Worm (Caenorhabditis elegans) whole organism, L2 larva: Measurements from ENCODE around the gene twk-9.

Experiments used
- C34F6.9 ChIP-seq: fragments of 150-350 bp; optimal IDR thresholded peaks from 2 replicates; lab custom pipeline; 2014; ENCODE audit warnings: missing biosample characterization, missing genetic modification characterization
- F13H6.1 ChIP-seq: sonication (generic microtip); optimal IDR thresholded peaks from 2 replicates; lab custom pipeline; 2016; ENCODE audit warnings: missing genetic modification characterization, missing compliant biosample characterization
- alr-1 ChIP-seq: fragments of 150-350 bp; optimal IDR thresholded peaks from 2 replicates; lab custom pipeline; 2014; ENCODE audit warnings: missing biosample characterization, missing genetic modification characterization
- blmp-1 ChIP-seq: sonication (generic microtip); optimal IDR thresholded peaks from 2 replicates; lab custom pipeline; 2017; ENCODE audit warnings: missing genetic modification characterization, mild to moderate bottlenecking, missing compliant biosample characterization, antibody characterized with exemption, moderate library complexity; ENCODE audit not compliant: insufficient read depth
- ceh-82 ChIP-seq: fragments of 150-350 bp; optimal IDR thresholded peaks from 2 replicates; lab custom pipeline; 2014; ENCODE audit warnings: missing biosample characterization, missing genetic modification characterization
- crh-2 ChIP-seq: sonication (generic microtip); optimal IDR thresholded peaks from 2 replicates; lab custom pipeline; 2017; ENCODE audit warnings: missing biosample characterization, missing genetic modification characterization
- dmd-4 ChIP-seq: sonication (generic microtip); optimal IDR thresholded peaks from 2 replicates; lab custom pipeline; 2017; ENCODE audit warnings: missing biosample characterization, missing genetic modification characterization
- egl-27 ChIP-seq: sonication (generic microtip); optimal IDR thresholded peaks from 3 replicates; lab custom pipeline; 2017; ENCODE audit warnings: missing biosample characterization, missing genetic modification reagents, missing genetic modification characterization
- elt-1 ChIP-seq: fragments of 150-350 bp; optimal IDR thresholded peaks from 2 replicates; lab custom pipeline; 2014; ENCODE audit warnings: missing biosample characterization, missing genetic modification characterization
- elt-3 ChIP-seq: sonication (generic microtip); optimal IDR thresholded peaks from 2 replicates; lab custom pipeline; 2017; ENCODE audit warnings: missing biosample characterization, missing genetic modification characterization
- fos-1 ChIP-seq: fragments of 150-350 bp; optimal IDR thresholded peaks from 2 replicates; lab custom pipeline; 2014; ENCODE audit warnings: missing biosample characterization, missing genetic modification characterization
- gmeb-1 ChIP-seq: fragments of 150-350 bp; optimal IDR thresholded peaks from 2 replicates; lab custom pipeline; 2014; ENCODE audit warnings: missing biosample characterization, missing genetic modification characterization
- lin-11 ChIP-seq: fragments of 150-350 bp; sonication (generic microtip); optimal IDR thresholded peaks from 2 replicates; lab custom pipeline; 2014; ENCODE audit warnings: missing biosample characterization, missing genetic modification characterization, inconsistent platforms, mixed read lengths
- lin-13 ChIP-seq: fragments of 150-350 bp; optimal IDR thresholded peaks from 2 replicates; lab custom pipeline; 2014; ENCODE audit warnings: missing biosample characterization, missing genetic modification reagents, missing genetic modification characterization
- lin-39 ChIP-seq: fragments of 150-350 bp; optimal IDR thresholded peaks from 2 replicates; lab custom pipeline; 2014; ENCODE audit warnings: missing biosample characterization, missing genetic modification reagents, missing genetic modification characterization
- mab-5 ChIP-seq: fragments of 150-350 bp; optimal IDR thresholded peaks from 2 replicates; lab custom pipeline; 2014; ENCODE audit warnings: missing biosample characterization, missing genetic modification characterization
- mbf-1 ChIP-seq: sonication (generic microtip); optimal IDR thresholded peaks from 2 replicates; lab custom pipeline; 2017; ENCODE audit warnings: missing biosample characterization, missing genetic modification characterization
- nhr-10 ChIP-seq: sonication (generic microtip); optimal IDR thresholded peaks from 2 replicates; lab custom pipeline; 2017; ENCODE audit warnings: missing biosample characterization, missing genetic modification characterization
- nhr-11 ChIP-seq: fragments of 150-350 bp; optimal IDR thresholded peaks from 2 replicates; lab custom pipeline; 2014; ENCODE audit warnings: missing biosample characterization, missing genetic modification characterization
- nhr-12 ChIP-seq: fragments of 150-350 bp; optimal IDR thresholded peaks from 2 replicates; lab custom pipeline; 2014; ENCODE audit warnings: missing biosample characterization, missing genetic modification characterization
- nhr-21 ChIP-seq: fragments of 150-350 bp; optimal IDR thresholded peaks from 2 replicates; lab custom pipeline; 2014; ENCODE audit warnings: missing biosample characterization, missing genetic modification characterization
- nhr-23 ChIP-seq: fragments of 150-350 bp; optimal IDR thresholded peaks from 2 replicates; lab custom pipeline; 2014; ENCODE audit warnings: missing biosample characterization, missing genetic modification reagents, missing genetic modification characterization
- nhr-237 ChIP-seq: fragments of 150-350 bp; optimal IDR thresholded peaks from 2 replicates; lab custom pipeline; 2014; ENCODE audit warnings: missing biosample characterization, missing genetic modification characterization
- nhr-25 ChIP-seq: fragments of 150-350 bp; sonication (generic microtip); optimal IDR thresholded peaks from 3 replicates; lab custom pipeline; 2014; ENCODE audit warnings: missing biosample characterization, missing genetic modification characterization
- nhr-77 ChIP-seq: fragments of 150-350 bp; optimal IDR thresholded peaks from 2 replicates; lab custom pipeline; 2014; ENCODE audit warnings: missing biosample characterization, missing genetic modification characterization
- peb-1 ChIP-seq: fragments of 150-350 bp; optimal IDR thresholded peaks from 2 replicates; lab custom pipeline; 2014; ENCODE audit warnings: missing biosample characterization, missing genetic modification characterization
- sem-4 ChIP-seq: fragments of 150-350 bp; optimal IDR thresholded peaks from 2 replicates; lab custom pipeline; 2014; ENCODE audit warnings: missing biosample characterization, missing genetic modification reagents, missing genetic modification characterization
- skn-1 ChIP-seq: sonication (generic microtip); optimal IDR thresholded peaks from 2 replicates; lab custom pipeline; 2017; ENCODE audit warnings: missing biosample characterization, missing genetic modification characterization
- sma-9 ChIP-seq, 2 experiments: fragments of 150-350 bp in 1 of 2; sonication (generic microtip) in 1 of 2; optimal IDR thresholded peaks; 2 replicates each; lab custom pipeline; 2014 to 2016; ENCODE audit warnings: missing genetic modification characterization in 2 of 2, mild to moderate bottlenecking in 1 of 2, missing biosample characterization in 1 of 2, missing compliant biosample characterization in 1 of 2, missing genetic modification reagents in 1 of 2, moderate library complexity in 1 of 2
- unc-62 ChIP-seq: fragments of 150-350 bp; optimal IDR thresholded peaks from 2 replicates; lab custom pipeline; 2014; ENCODE audit warnings: missing biosample characterization, missing genetic modification reagents, missing genetic modification characterization
- zag-1 ChIP-seq: fragments of 150-350 bp; optimal IDR thresholded peaks from 2 replicates; lab custom pipeline; 2014; ENCODE audit warnings: missing biosample characterization, missing genetic modification characterization
- ztf-1 ChIP-seq: fragments of 200-800 bp; sonication (Bioruptor generic); conservative IDR thresholded peaks from 2 replicates; pipeline ENCODE4 v1.3.6; 2022; ENCODE audit warnings: missing genetic modification characterization, missing compliant biosample characterization
- ztf-11 ChIP-seq: sonication (generic microtip); optimal IDR thresholded peaks from 2 replicates; lab custom pipeline; 2017; ENCODE audit warnings: missing biosample characterization, missing genetic modification characterization
- ztf-4 ChIP-seq: fragments of 150-350 bp; optimal IDR thresholded peaks from 2 replicates; lab custom pipeline; 2014; ENCODE audit warnings: missing biosample characterization, missing genetic modification characterization

The twk-9 gene

ce11 chrIV:9677226-9677992 lies 15.6 kb upstream of the twk-9 start (continued):
- TF ChIP-seq nhr-23 (tag; lab: Kevin White, UChicago): no peak

ce11 chrIV:9678007-9678406 lies 15.0 kb upstream of the twk-9 start:
- TF ChIP-seq elt-3 (tag; lab: Kevin White, UChicago) (no peak), sma-9 (GFP tag; optimal IDR thresholded peaks at IDR 0.05; lab: Kevin White, UChicago) (no peak), sma-9 (tag; optimal IDR thresholded peaks at IDR 0.05; lab: Kevin White, UChicago) (no peak), nhr-25 (tag; lab: Kevin White, UChicago) (no peak), zag-1 (tag; lab: Kevin White, UChicago) (no peak), mbf-1 (tag; lab: Kevin White, UChicago) (no peak), nhr-10 (tag; lab: Kevin White, UChicago) (no peak), blmp-1 (tag; lab: Kevin White, UChicago) (no peak), nhr-23 (tag; lab: Kevin White, UChicago) (no peak), crh-2 (no peak), nhr-11 (tag; lab: Kevin White, UChicago) (no peak), ztf-4 (no peak), alr-1 (tag; lab: Kevin White, UChicago) (no peak), ceh-82 (tag; lab: Kevin White, UChicago) (no peak), dmd-4 (no peak), egl-27 (tag; lab: Kevin White, UChicago) (no peak), nhr-77 (tag; lab: Kevin White, UChicago) (no peak), ztf-1 (GFP tag; lab: Robert Waterston, UW) (no peak), nhr-237 (tag; lab: Kevin White, UChicago) (no peak), nhr-12 (tag; lab: Kevin White, UChicago) (no peak)
- TF ChIP-seq, all 48 proteins: peak for 0

- TF ChIP-seq ztf-4: no peak
- no peak for TF ChIP-seq gmeb-1 (tag; lab: Kevin White, UChicago)
- no peak for TF ChIP-seq nhr-77 (tag; lab: Kevin White, UChicago)
- no peak for TF ChIP-seq nhr-237 (tag; lab: Kevin White, UChicago)
- no peak for TF ChIP-seq nhr-21 (tag; lab: Kevin White, UChicago)
- TF ChIP-seq ztf-1 (GFP tag; lab: Robert Waterston, UW): no peak
- TF ChIP-seq, all 48 proteins: peak for 0
Observed at ce11 chrIV:9679296-9679695, 13.7 kb upstream of the twk-9 start.

- TF ChIP-seq sem-4 (no peak), elt-1 (tag; lab: Kevin White, UChicago) (no peak), nhr-21 (tag; lab: Kevin White, UChicago) (no peak), lin-11 (no peak), lin-39 (no peak), peb-1 (no peak), crh-2 (no peak), F13H6.1 (tag; lab: Kevin White, UChicago) (no peak), alr-1 (tag; lab: Kevin White, UChicago) (no peak), nhr-25 (tag; lab: Kevin White, UChicago) (no peak), unc-62 (no peak), gmeb-1 (tag; lab: Kevin White, UChicago) (no peak), lin-13 (GFP tag; lab: Kevin White, UChicago) (no peak), nhr-77 (tag; lab: Kevin White, UChicago) (no peak), ztf-11 (tag; lab: Kevin White, UChicago) (no peak), mab-5 (no peak), skn-1 (tag; lab: Kevin White, UChicago) (no peak), nhr-12 (tag; lab: Kevin White, UChicago) (no peak)
Observed at ce11 chrIV:9680841-9681240, 12.1 kb upstream of the twk-9 start, which contains the start of gene ins-8. ins-8 (minus strand) TSS chrIV:9680941.

- TF ChIP-seq nhr-237 (tag; lab: Kevin White, UChicago): no peak
- no peak for TF ChIP-seq nhr-23 (tag; lab: Kevin White, UChicago)
- no peak for TF ChIP-seq C34F6.9 (tag; lab: Kevin White, UChicago)
- peak; percentile 65 for TF ChIP-seq fos-1
- no peak for TF ChIP-seq peb-1
- TF ChIP-seq mbf-1 (tag; lab: Kevin White, UChicago): no peak
- no peak for TF ChIP-seq F13H6.1 (tag; lab: Kevin White, UChicago)
- peak; percentile 21 for TF ChIP-seq sma-9 (GFP tag; optimal IDR thresholded peaks at IDR 0.05; lab: Kevin White, UChicago)
- no peak for TF ChIP-seq sma-9 (tag; optimal IDR thresholded peaks at IDR 0.05; lab: Kevin White, UChicago)
Observed at ce11 chrIV:9682514-9682913, 10.5 kb upstream of the twk-9 start, which contains the start of gene ins-7. ins-7 (minus strand) TSS chrIV:9682845.
